Worm (Caenorhabditis elegans) whole organism, L3 larva: ENCODE data around the gene Y62H9A.9.

Experiments
- nhr-11 ChIP-seq: fragments of 150-350 bp; optimal IDR thresholded peaks from 2 replicates; lab custom pipeline; 2014; ENCODE audit warnings: missing biosample characterization, missing genetic modification characterization
- nhr-25 ChIP-seq: sonication (generic microtip); optimal IDR thresholded peaks from 2 replicates; lab custom pipeline; 2017; ENCODE audit warnings: missing biosample characterization, missing genetic modification characterization
- nhr-77 ChIP-seq: fragments of 150-350 bp; optimal IDR thresholded peaks from 2 replicates; lab custom pipeline; 2014; ENCODE audit warnings: missing biosample characterization, missing genetic modification characterization
- ztf-11 ChIP-seq: fragments of 150-350 bp; optimal IDR thresholded peaks from 2 replicates; lab custom pipeline; 2014; ENCODE audit warnings: missing biosample characterization, missing genetic modification characterization
- ztf-4 ChIP-seq: fragments of 150-350 bp; optimal IDR thresholded peaks from 2 replicates; lab custom pipeline; 2014; ENCODE audit warnings: missing biosample characterization, missing genetic modification characterization

DNA sequence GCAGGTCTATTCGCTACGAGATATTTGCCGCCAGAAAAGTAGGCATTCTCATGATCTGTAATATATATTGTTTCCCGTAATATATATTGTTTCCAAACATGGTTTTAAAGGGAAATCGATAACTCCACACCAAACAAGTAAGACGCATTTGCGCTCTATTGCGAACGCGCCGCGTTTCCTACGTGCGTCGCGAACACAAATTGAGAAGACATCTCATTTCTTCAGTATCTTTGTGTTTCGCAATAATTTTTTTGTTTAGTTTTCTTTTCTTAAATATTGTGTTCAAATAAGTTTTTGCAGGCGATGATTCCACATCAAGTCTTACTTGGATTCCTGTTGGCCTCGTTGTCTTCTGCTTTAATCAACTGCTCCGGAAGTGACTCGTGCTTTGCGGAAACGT is 32.9 kb downstream of the Y62H9A.9 start, which contains the start of gene F54F7.6:
- TF ChIP-seq ztf-4 (tag; lab: Kevin White, UChicago), result no peak
- no peak for TF ChIP-seq ztf-11
- no peak for TF ChIP-seq nhr-25 (tag; lab: Kevin White, UChicago)
- no peak for TF ChIP-seq nhr-77 (tag; lab: Kevin White, UChicago)
- no peak for TF ChIP-seq nhr-11 (tag; lab: Kevin White, UChicago)
